Worm (Caenorhabditis elegans): ENCODE results near the gene srbc-83.

Gene srbc-83

DNA sequence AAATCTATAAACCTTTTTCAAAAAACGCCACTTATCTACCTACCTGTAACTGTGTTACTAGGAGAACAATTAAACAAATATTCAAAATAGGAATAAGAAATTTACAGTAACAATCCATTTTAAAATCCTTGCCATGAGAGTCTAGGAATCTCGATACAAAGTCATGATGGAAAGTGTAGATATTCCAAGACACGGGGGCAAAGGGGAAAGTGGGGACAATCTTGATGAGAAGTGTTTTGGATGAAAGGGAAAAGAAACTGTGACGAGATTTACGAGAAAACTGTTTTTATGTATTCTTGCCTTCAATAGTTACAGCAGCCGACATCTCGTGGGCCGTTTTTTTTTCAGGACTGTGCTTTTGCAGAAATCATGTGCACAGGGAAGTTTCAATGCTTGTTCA, 15.0 kb upstream of the srbc-83 start, which contains the start of gene F28G4.2:
Gene F28G4.2, minus strand, starts transcription at position 175 of the 400 bp plus-strand sequence.
- TF ChIP-seq ceh-90 (tag; optimal IDR thresholded peaks at IDR 0.05) (no peak), blmp-1 (tag; optimal IDR thresholded peaks at IDR 0.05) (peak; percentile 78), nhr-47 (tag; optimal IDR thresholded peaks at IDR 0.05) (no peak), fkh-10 (GFP tag; optimal IDR thresholded peaks at IDR 0.05) (no peak), ceh-63 (GFP tag; optimal IDR thresholded peaks at IDR 0.05) (no peak), sox-4 (tag; optimal IDR thresholded peaks at IDR 0.05) (no peak)

DNA sequence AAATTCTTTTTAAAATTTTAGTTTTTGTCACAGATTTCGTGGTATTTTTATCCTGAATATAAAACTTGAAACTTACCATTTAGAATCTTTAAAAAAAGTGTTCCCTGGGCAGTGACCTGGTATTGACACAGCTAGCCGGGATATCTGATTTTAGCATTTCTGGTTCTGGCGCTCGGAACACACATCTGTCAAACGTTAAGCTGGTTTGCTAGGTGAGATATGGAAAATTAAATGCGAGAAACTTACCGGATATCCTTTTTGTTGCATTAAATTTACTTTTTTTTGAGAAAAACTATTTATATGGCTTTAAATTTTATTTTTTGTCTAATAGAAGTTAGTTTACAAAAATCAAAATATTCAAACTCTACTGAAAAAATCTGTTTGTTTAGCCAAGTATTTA, 11.4 kb upstream of the srbc-83 start, which contains the start of gene F28G4.4:
Gene F28G4.4, minus strand, starts transcription at position 101 of the 400 bp plus-strand sequence.
- TF ChIP-seq aly-2 (tag; optimal IDR thresholded peaks at IDR 0.05): no peak
- TF ChIP-seq fos-1 (tag; optimal IDR thresholded peaks at IDR 0.05): no peak
- no peak for TF ChIP-seq egl-27 (tag; optimal IDR thresholded peaks at IDR 0.05)
- no peak for TF ChIP-seq nhr-19 (GFP tag; conservative IDR thresholded peaks at IDR 0.05)
- TF ChIP-seq aha-1 (tag; optimal IDR thresholded peaks at IDR 0.05): no peak
- TF ChIP-seq sptf-1 (tag; optimal IDR thresholded peaks at IDR 0.05): no peak
- TF ChIP-seq irx-1 (tag; optimal IDR thresholded peaks at IDR 0.05): no peak
- TF ChIP-seq dpl-1 (GFP tag; optimal IDR thresholded peaks at IDR 0.05): no peak
- no peak for TF ChIP-seq nhr-28 (tag; optimal IDR thresholded peaks at IDR 0.05)
- no peak for TF ChIP-seq nhr-90 (tag; optimal IDR thresholded peaks at IDR 0.05; ENCODE audit: poor library complexity)
- no peak for TF ChIP-seq vab-15 (tag; optimal IDR thresholded peaks at IDR 0.05)
- no peak for TF ChIP-seq mdl-1 (tag; optimal IDR thresholded peaks at IDR 0.05)
- TF ChIP-seq hlh-4 (tag; optimal IDR thresholded peaks at IDR 0.05): no peak
- no peak for TF ChIP-seq lin-15B (tag; optimal IDR thresholded peaks at IDR 0.05)
- no peak for TF ChIP-seq unc-62 (GFP tag; optimal IDR thresholded peaks at IDR 0.05)
- no peak for TF ChIP-seq snu-23 (GFP tag; optimal IDR thresholded peaks at IDR 0.05)
- no peak for TF ChIP-seq lin-14 (GFP tag; optimal IDR thresholded peaks at IDR 0.05)
- TF ChIP-seq xbp-1 (tag; optimal IDR thresholded peaks at IDR 0.05): no peak

DNA sequence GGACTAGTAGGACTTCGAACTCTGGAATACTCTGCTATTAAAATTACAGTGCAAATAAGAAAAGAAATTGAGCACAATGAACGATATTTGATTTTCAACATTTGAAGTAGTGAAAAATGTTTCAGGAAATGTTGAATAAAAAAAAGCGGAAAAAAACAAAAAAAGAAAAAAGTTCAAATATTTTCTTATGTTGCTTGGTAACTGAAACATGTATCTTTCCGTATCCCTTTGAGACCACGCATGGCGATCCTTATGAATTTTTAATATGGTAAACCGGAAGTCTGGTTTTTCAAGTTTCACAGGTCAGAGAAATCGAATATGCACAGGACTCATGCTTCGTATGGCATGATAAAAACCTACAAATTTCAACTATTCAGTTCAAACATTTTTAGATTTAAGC, 9.6 kb upstream of the srbc-83 start, which contains the start of gene F28G4.3:
Gene F28G4.3, minus strand, starts transcription at position 101 of the 400 bp plus-strand sequence.
- no peak for TF ChIP-seq aly-2 (tag; optimal IDR thresholded peaks at IDR 0.05)

DNA sequence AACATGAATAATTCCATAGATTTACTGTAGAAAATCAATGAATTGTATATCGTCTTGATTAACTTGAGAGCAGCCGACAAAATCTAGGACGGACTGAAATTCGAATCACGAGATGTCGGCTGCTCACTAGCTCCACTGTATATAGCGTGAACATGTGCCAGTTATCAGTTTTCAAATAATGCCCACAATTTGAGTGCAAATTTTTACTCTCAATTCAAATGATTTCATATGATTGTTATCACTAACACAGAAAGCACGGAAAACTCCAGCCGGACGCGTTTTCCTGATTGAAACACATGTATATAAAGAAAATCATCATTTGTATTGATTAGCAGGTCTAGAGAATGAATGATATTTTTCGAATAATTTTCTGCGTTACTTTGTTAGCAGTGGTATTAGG, 4.8 kb upstream of the srbc-83 start, which contains the start of gene oac-5:
Gene oac-5, plus strand, starts transcription at position 301 of the 400 bp plus-strand sequence.
- no peak for TF ChIP-seq nhr-11 (tag; optimal IDR thresholded peaks at IDR 0.05)
- TF ChIP-seq nhr-47 (tag; optimal IDR thresholded peaks at IDR 0.05): no peak
- TF ChIP-seq elt-2 (tag; optimal IDR thresholded peaks at IDR 0.05): peak; percentile 23

DNA sequence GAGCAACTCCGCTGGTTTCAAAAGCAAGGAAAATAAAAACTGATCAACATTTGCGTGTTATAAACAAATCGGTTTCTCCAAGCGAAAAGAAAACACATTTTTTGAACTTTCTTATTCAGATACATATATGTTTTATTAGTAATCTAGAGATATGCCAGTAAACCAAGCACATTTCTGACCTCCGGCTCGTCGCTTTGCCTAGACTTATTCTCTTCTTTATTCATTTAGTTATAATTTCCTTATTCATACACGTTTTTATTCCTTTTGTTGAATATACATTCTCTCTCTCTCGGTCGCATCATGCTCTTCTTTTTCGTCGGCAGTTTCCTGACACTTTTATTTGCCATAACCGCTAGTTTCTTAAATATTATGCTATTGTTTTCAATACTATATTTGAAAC, 1.5 kb downstream of the srbc-83 start, which contains the start of gene srbc-84:
Gene srbc-84, plus strand, starts transcription at position 301 of the 400 bp plus-strand sequence.
- TF ChIP-seq alr-1 (tag; optimal IDR thresholded peaks at IDR 0.05; ENCODE audit: borderline replicate concordance): no peak
- no peak for TF ChIP-seq nhr-237 (tag; optimal IDR thresholded peaks at IDR 0.05)
- no peak for TF ChIP-seq lin-39 (tag; optimal IDR thresholded peaks at IDR 0.05)

DNA sequence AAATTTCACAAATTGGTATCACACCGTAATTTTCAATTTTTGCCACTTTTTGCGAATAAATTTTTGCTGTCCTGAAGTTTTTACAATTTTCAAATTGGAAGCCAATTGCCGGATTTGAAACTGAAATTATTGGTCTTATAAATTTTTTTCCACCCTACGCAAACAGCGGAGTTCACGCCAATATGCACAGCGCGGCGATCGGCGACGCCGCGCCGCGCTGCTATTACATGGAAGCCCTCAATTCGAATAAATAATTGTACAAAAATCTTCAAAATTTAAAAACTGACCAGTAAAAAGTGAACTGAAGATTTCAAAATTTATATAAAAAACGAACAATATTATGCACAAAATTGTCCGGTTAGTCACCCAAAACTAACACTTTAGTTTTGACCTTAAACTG, 2.7 kb downstream of the srbc-83 start:
- TF ChIP-seq F16B12.6 (tag; optimal IDR thresholded peaks at IDR 0.05) (peak; percentile 29), efl-3 (GFP tag; optimal IDR thresholded peaks at IDR 0.05) (no peak)

DNA sequence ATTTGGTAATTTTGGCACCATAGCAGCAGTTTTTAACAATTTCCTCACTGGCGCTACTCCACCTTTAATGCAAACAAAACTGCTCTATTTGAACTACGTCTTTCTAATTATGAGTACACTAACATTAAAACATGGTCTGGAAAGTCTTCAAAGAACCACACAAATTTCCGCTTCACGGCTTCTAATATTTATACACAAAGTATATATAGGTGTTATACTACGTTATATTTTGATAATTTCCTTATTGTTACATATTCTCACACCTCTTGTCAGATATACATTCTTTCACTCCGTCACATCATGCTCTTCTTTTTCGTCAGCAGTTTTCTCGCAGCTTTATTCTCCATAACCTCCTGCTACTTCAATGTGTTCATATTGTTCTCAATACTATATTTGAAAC, 3.1 kb downstream of the srbc-83 start, which contains the start of gene srbc-82:
Gene srbc-82, plus strand, starts transcription at position 301 of the 400 bp plus-strand sequence.
- TF ChIP-seq ama-1 (optimal IDR thresholded peaks at IDR 0.05): no peak
- TF ChIP-seq nhr-12 (tag; optimal IDR thresholded peaks at IDR 0.05): no peak
